Worm (Caenorhabditis elegans) whole organism, late embryonic: Measurements from ENCODE around the gene F52E1.5.
A peak's percentile ranks its signal among the peaks of the same experiment; 100 is the strongest.

ENCODE experiments used
- F13H6.1 ChIP-seq: sonication (generic microtip); optimal IDR thresholded peaks from 2 replicates; lab custom pipeline; 2016; ENCODE audit warnings: missing genetic modification characterization, missing compliant biosample characterization
- K09A11.1 ChIP-seq: sonication (generic microtip); optimal IDR thresholded peaks from 2 replicates; lab custom pipeline; 2017; ENCODE audit warnings: antibody characterized with exemption, mild to moderate bottlenecking, missing genetic modification characterization, missing compliant biosample characterization; ENCODE audit not compliant: insufficient read depth
- T23F11.4 ChIP-seq: fragments of 200-800 bp; sonication (Bioruptor generic); optimal IDR thresholded peaks from 2 replicates; lab custom pipeline; 2018; ENCODE audit warnings: mild to moderate bottlenecking, missing genetic modification characterization, missing compliant biosample characterization
- ceh-14 ChIP-seq: sonication (generic microtip); optimal IDR thresholded peaks from 2 replicates; lab custom pipeline; 2016; ENCODE audit warnings: missing genotype, missing genetic modification characterization, missing compliant biosample characterization
- ceh-18 ChIP-seq: sonication (generic microtip); optimal IDR thresholded peaks from 2 replicates; lab custom pipeline; 2016; ENCODE audit warnings: missing genetic modification characterization, missing compliant biosample characterization
- ceh-22 ChIP-seq: sonication (generic microtip); optimal IDR thresholded peaks from 2 replicates; lab custom pipeline; 2017; ENCODE audit warnings: missing biosample characterization, missing genetic modification characterization
- ceh-24 ChIP-seq: sonication (generic microtip); optimal IDR thresholded peaks from 2 replicates; lab custom pipeline; 2016; ENCODE audit warnings: mild to moderate bottlenecking, missing genetic modification characterization, missing compliant biosample characterization
- ceh-31 ChIP-seq: sonication (generic microtip); optimal IDR thresholded peaks from 2 replicates; lab custom pipeline; 2016; ENCODE audit warnings: missing genetic modification characterization, missing compliant biosample characterization
- ceh-6 ChIP-seq: fragments of 200-800 bp; sonication (Bioruptor generic); optimal IDR thresholded peaks from 2 replicates; lab custom pipeline; 2018; ENCODE audit warnings: mild to moderate bottlenecking, missing genetic modification characterization, missing compliant biosample characterization
- ceh-9 ChIP-seq: sonication (generic microtip); optimal IDR thresholded peaks from 2 replicates; lab custom pipeline; 2016; ENCODE audit warnings: mild to moderate bottlenecking, missing genetic modification characterization, inconsistent platforms, missing compliant biosample characterization
- che-1 ChIP-seq: sonication (generic microtip); optimal IDR thresholded peaks from 2 replicates; lab custom pipeline; 2016; ENCODE audit warnings: mild to moderate bottlenecking, missing genetic modification characterization, missing compliant biosample characterization
- elt-4 ChIP-seq: sonication (generic microtip); optimal IDR thresholded peaks from 2 replicates; lab custom pipeline; 2016; ENCODE audit warnings: missing genetic modification characterization, missing compliant biosample characterization
- fax-1 ChIP-seq: sonication (generic microtip); optimal IDR thresholded peaks from 2 replicates; lab custom pipeline; 2016; ENCODE audit warnings: missing genotype, missing genetic modification characterization, missing compliant biosample characterization
- fkh-6 ChIP-seq: sonication (generic microtip); optimal IDR thresholded peaks from 2 replicates; lab custom pipeline; 2016; ENCODE audit warnings: missing genetic modification characterization, missing compliant biosample characterization
- hlh-8 ChIP-seq: sonication (generic microtip); optimal IDR thresholded peaks from 2 replicates; lab custom pipeline; 2016; ENCODE audit warnings: missing genotype, missing genetic modification characterization, missing compliant biosample characterization
- lin-11 ChIP-seq: fragments of 200-800 bp; sonication (Bioruptor generic); optimal IDR thresholded peaks from 2 replicates; lab custom pipeline; 2018; ENCODE audit warnings: mild to moderate bottlenecking, missing genetic modification characterization, missing compliant biosample characterization
- nfya-1 ChIP-seq: sonication (generic microtip); optimal IDR thresholded peaks from 2 replicates; lab custom pipeline; 2017; ENCODE audit warnings: missing genetic modification characterization, mild to moderate bottlenecking, missing compliant biosample characterization, antibody characterized with exemption, moderate library complexity
- nhr-232 ChIP-seq: sonication (generic microtip); optimal IDR thresholded peaks from 2 replicates; lab custom pipeline; 2016; ENCODE audit warnings: missing genetic modification characterization, missing compliant biosample characterization
- pat-9 ChIP-seq: fragments of 200-800 bp; sonication (Bioruptor generic); optimal IDR thresholded peaks from 2 replicates; lab custom pipeline; 2018; ENCODE audit warnings: mild to moderate bottlenecking, missing genetic modification characterization, moderate library complexity, missing compliant biosample characterization
- pax-1 ChIP-seq: fragments of 150-350 bp; optimal IDR thresholded peaks from 2 replicates; lab custom pipeline; 2014; ENCODE audit warnings: missing biosample characterization, missing genetic modification characterization
- pha-2 ChIP-seq: sonication (generic microtip); optimal IDR thresholded peaks from 2 replicates; lab custom pipeline; 2017; ENCODE audit warnings: mild to moderate bottlenecking, missing genetic modification characterization, missing compliant biosample characterization
- pqm-1 ChIP-seq: sonication (generic microtip); optimal IDR thresholded peaks from 2 replicates; lab custom pipeline; 2016; ENCODE audit warnings: missing genetic modification characterization, missing compliant biosample characterization
- pros-1 ChIP-seq: fragments of 150-350 bp; optimal IDR thresholded peaks from 2 replicates; lab custom pipeline; 2014; ENCODE audit warnings: missing biosample characterization, missing genetic modification reagents, missing genetic modification characterization
- rnt-1 ChIP-seq: sonication (generic microtip); optimal IDR thresholded peaks from 2 replicates; lab custom pipeline; 2016; ENCODE audit warnings: missing genetic modification characterization, missing compliant biosample characterization
- syd-9 ChIP-seq: sonication (generic microtip); optimal IDR thresholded peaks from 2 replicates; lab custom pipeline; 2016; ENCODE audit warnings: mild to moderate bottlenecking, missing genetic modification characterization, moderate library complexity, missing compliant biosample characterization
- tbx-7 ChIP-seq: sonication (generic microtip); optimal IDR thresholded peaks from 2 replicates; lab custom pipeline; 2016; ENCODE audit warnings: missing genotype, missing genetic modification characterization, missing compliant biosample characterization
- ttx-3 ChIP-seq: sonication (generic microtip); optimal IDR thresholded peaks from 2 replicates; lab custom pipeline; 2016; ENCODE audit warnings: missing genetic modification reagents, missing genetic modification characterization, missing compliant biosample characterization
- unc-3 ChIP-seq, 2 experiments: fragments of 200-800 bp in 1 of 2; sonication (Bioruptor generic) in 1 of 2; sonication (generic microtip) in 1 of 2; conservative IDR thresholded peaks in 1 of 2; optimal IDR thresholded peaks in 1 of 2; 2 replicates each; pipeline versions ENCODE4 v1.3.6 to Lab custom; 2016 to 2022; ENCODE audit warnings: missing compliant biosample characterization in 2 of 2, missing genetic modification characterization in 2 of 2, missing genetic modification reagents in 1 of 2
- unc-42 ChIP-seq: sonication (generic microtip); optimal IDR thresholded peaks from 2 replicates; lab custom pipeline; 2016; ENCODE audit warnings: missing genotype, missing genetic modification characterization, missing compliant biosample characterization
- unc-55 ChIP-seq: sonication (generic microtip); optimal IDR thresholded peaks from 2 replicates; lab custom pipeline; 2017; ENCODE audit warnings: missing biosample characterization, missing genetic modification reagents, missing genetic modification characterization
- zip-5 ChIP-seq: sonication (generic microtip); optimal IDR thresholded peaks from 2 replicates; lab custom pipeline; 2016; ENCODE audit warnings: missing genetic modification characterization, missing compliant biosample characterization

Gene F52E1.5

DNA sequence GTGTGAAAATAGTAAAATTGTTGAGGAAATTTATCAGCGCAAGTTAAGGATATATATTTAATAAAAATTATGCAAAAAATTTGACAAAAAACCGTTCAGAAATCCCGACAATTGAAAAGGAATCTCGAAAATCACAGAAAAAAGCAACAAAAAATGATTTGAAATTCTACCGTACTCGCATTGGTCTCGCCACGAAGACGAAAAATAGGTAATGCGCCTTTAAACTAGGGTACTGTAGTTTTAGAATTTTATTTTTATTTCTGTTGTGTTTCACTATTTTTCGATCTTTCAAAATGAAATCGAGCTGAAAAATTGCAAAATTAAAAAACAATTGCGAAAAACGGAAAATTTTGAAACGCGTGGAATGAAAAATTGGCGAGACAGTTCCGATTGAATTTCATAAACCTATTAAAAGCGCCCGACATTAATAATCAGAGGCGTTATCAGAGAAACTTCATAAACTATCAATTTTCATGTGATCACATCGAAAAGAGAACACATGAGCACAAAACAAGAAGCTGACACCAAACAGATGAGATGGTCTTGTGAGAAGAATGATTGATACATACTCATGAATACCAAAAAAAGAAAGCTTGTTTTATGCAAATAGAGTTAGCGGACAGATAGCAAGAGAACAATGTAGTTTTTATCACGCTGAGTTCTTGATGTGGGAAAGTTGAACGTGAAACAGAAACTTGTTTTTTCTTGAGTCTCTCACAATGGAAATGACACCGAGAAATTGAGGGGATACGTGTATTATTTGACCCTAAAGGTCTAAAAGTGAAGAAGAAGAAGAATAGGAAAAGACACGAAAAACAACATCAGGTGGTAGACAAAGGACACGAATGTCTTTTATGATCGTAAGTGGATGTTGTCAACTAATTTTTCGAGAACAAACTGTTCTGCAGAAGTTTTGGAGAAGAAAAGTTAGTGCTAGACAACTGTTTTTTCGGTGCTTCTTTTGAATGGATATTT, 45.8 kb downstream of the F52E1.5 start:
- TF ChIP-seq F13H6.1 (tag; lab: Kevin White, UChicago) (no peak), ceh-22 (tag; lab: Kevin White, UChicago) (no peak), pros-1 (no peak), pat-9 (tag; lab: Kevin White, UChicago) (no peak), unc-3 (GFP tag; conservative IDR thresholded peaks at IDR 0.05; lab: Robert Waterston, UW) (no peak), unc-3 (tag; optimal IDR thresholded peaks at IDR 0.05; lab: Kevin White, UChicago) (no peak), ceh-6 (GFP tag; lab: Kevin White, UChicago) (no peak), nhr-232 (tag; lab: Kevin White, UChicago) (no peak), syd-9 (tag; lab: Kevin White, UChicago) (no peak), ceh-14 (no peak), T23F11.4 (no peak), che-1 (tag; lab: Kevin White, UChicago) (no peak), ttx-3 (tag; lab: Kevin White, UChicago) (no peak), K09A11.1 (no peak), tbx-7 (tag; lab: Kevin White, UChicago) (no peak)

DNA sequence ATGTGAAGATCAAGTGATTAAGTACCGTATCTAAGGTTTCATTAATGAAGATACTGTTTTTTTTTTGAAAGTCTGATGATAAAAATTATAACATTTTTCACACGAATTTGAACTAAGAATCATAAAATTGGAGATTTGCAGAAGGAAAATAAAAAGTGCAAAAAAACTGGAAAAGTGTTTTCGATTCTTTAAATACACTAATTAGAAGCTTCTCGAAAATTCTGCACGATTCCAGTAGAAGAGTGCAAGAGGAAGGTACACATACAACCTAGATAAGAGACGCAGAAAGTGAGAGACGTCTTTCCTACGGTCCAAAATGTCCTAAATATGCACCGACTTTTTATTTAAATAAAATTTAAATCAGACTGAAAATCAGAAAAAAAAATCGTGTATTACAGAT, 46.9 kb downstream of the F52E1.5 start:
- TF ChIP-seq ceh-9 (tag; lab: Kevin White, UChicago), result no peak
- no peak for TF ChIP-seq unc-55 (GFP tag; lab: Kevin White, UChicago)
- no peak for TF ChIP-seq pat-9 (tag; lab: Kevin White, UChicago)
- TF ChIP-seq ceh-18 (tag; lab: Kevin White, UChicago), result no peak
- no peak for TF ChIP-seq hlh-8 (tag; lab: Kevin White, UChicago)
- TF ChIP-seq ceh-24 (tag; lab: Kevin White, UChicago), result no peak
- no peak for TF ChIP-seq ttx-3 (tag; lab: Kevin White, UChicago)

DNA sequence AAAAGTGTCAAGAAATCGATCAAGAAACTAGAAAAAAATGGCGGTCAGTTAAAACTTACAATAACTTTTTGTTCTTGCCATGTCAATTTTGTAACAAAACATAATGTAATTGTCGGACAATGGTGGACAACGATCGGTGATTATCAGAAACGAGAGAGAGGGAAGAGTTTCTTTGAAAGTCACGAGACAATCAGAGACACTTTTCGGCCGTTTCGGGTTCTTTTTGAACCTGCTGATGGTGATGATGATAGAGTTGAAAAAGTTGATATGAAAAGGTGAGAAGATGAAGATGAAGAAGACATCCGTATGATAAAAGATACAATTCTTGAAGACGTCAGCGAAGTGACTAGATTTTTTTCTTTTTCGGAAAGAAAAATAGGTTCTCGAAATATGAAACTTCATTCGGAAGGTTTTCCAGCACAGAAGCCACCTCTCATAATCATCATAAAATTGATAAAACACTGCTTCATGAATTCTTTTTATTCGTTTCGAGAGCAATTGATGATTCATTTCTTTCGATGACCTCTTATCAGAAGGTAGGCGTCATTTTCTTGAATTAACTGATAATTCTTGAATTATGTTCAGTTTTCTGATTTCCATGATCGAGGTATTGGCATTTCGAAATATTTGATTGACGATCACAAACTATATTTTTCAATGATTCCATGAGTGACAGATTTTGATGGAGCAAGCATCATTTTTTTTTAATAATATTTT, 47.6 kb downstream of the F52E1.5 start:
- TF ChIP-seq zip-5 (tag; lab: Kevin White, UChicago) (no peak), ceh-22 (tag; lab: Kevin White, UChicago) (no peak), nfya-1 (no peak), pqm-1 (tag; lab: Kevin White, UChicago) (no peak), fkh-6 (tag; lab: Kevin White, UChicago) (no peak)

DNA sequence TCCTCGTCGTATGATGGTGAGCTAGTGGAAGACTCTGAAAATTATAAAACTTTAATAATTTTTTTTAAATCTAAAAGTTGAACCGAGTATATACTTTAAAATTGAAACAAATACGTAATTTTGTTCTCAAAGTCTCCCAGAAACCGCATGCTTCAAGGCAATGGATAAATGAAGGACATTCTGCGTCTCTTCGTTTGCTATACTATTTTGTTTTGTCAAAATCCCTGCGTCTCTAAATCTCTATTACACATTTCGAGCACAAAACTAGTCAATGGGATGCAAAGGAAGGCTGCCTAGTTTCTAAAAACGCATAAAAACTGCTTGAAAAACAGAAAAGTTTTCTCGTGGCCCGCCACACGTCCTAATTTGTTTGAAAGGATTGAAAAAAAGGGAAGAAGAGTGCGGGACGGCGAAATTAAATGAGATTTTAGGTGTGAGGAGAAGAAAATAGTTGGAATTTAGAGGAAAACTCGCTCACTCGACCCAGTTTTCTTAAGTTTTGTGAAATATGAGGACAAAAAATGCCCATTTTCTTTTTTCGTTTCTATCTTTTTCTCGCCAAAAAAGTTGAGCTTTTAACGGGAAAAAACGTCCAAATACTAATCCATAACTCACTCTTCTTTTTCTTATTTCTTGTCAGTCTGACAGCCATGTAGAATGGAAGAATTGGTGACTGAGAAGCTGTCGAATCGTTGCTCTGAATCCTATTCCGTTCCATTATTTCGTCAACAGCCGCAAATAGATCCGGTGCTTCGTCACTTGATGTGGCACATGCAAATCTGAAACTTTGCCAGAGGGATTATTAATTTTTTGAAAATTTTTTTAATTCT, 49.5 kb downstream of the F52E1.5 start:
- TF ChIP-seq lin-11 (tag; lab: Kevin White, UChicago) (no peak), elt-4 (tag; lab: Kevin White, UChicago) (no peak), rnt-1 (no peak), pros-1 (peak; percentile 14), unc-42 (peak; percentile 56), pax-1 (tag; lab: Kevin White, UChicago) (no peak), hlh-8 (tag; lab: Kevin White, UChicago) (no peak), ceh-31 (tag; lab: Kevin White, UChicago) (peak; percentile 21), unc-55 (GFP tag; lab: Kevin White, UChicago) (peak; percentile 28), pha-2 (tag; lab: Kevin White, UChicago) (no peak), fax-1 (no peak), F13H6.1 (tag; lab: Kevin White, UChicago) (no peak)
